Worm (Caenorhabditis elegans): ENCODE measurements around the gene F35B3.3.

Gene F35B3.3

ce11 chrX:17055836-17056783 lies 42.8 kb downstream of the F35B3.3 start:
- TF ChIP-seq cnd-1 (tag; optimal IDR thresholded peaks at IDR 0.05) (no peak), zip-8 (tag; optimal IDR thresholded peaks at IDR 0.05) (peak; percentile 41), ceh-43 (GFP tag; optimal IDR thresholded peaks at IDR 0.05) (no peak), flh-1 (GFP tag; optimal IDR thresholded peaks at IDR 0.05) (no peak), elt-1 (tag; optimal IDR thresholded peaks at IDR 0.05; ENCODE audit: borderline replicate concordance, insufficient read depth) (no peak), lin-32 (GFP tag; optimal IDR thresholded peaks at IDR 0.05) (no peak)

ce11 chrX:17058340-17058739 lies 45.1 kb downstream of the F35B3.3 start:
- TF ChIP-seq nhr-76 (tag; optimal IDR thresholded peaks at IDR 0.05), result no peak
- no peak for TF ChIP-seq ceh-39 (tag; optimal IDR thresholded peaks at IDR 0.05)
- no peak for TF ChIP-seq ceh-83 (GFP tag; optimal IDR thresholded peaks at IDR 0.05)
- TF ChIP-seq ztf-11 (tag; optimal IDR thresholded peaks at IDR 0.05), result no peak
- TF ChIP-seq elt-1 (tag; optimal IDR thresholded peaks at IDR 0.05; ENCODE audit: borderline replicate concordance, insufficient read depth), result no peak

ce11 chrX:17059760-17060159 lies 46.5 kb downstream of the F35B3.3 start:
- TF ChIP-seq lin-32 (GFP tag; optimal IDR thresholded peaks at IDR 0.05) (no peak), nhr-237 (tag; optimal IDR thresholded peaks at IDR 0.05) (no peak), unc-120 (tag; optimal IDR thresholded peaks at IDR 0.05; ENCODE audit: poor library complexity, severe bottlenecking) (no peak), ceh-43 (GFP tag; optimal IDR thresholded peaks at IDR 0.05) (no peak), sem-2 (GFP tag; optimal IDR thresholded peaks at IDR 0.05) (no peak), ceh-39 (tag; optimal IDR thresholded peaks at IDR 0.05) (no peak), hlh-1 (tag; optimal IDR thresholded peaks at IDR 0.05) (no peak), elt-3 (tag; optimal IDR thresholded peaks at IDR 0.05) (no peak), zip-8 (tag; optimal IDR thresholded peaks at IDR 0.05) (no peak), mab-5 (tag; optimal IDR thresholded peaks at IDR 0.05) (no peak), pha-4 (tag; optimal IDR thresholded peaks at IDR 0.05) (no peak), mls-2 (tag; optimal IDR thresholded peaks at IDR 0.05) (no peak)

- no peak for TF ChIP-seq elt-3 (tag; optimal IDR thresholded peaks at IDR 0.05)
These were observed 48.9 kb downstream of the F35B3.3 start for ce11 chrX:17062165-17062564.

- no peak for TF ChIP-seq cnd-1 (tag; optimal IDR thresholded peaks at IDR 0.05)
- no peak for TF ChIP-seq flh-1 (GFP tag; optimal IDR thresholded peaks at IDR 0.05)
- no peak for TF ChIP-seq nhr-237 (tag; optimal IDR thresholded peaks at IDR 0.05)
- no peak for TF ChIP-seq ztf-11 (tag; optimal IDR thresholded peaks at IDR 0.05)
- no peak for TF ChIP-seq unc-120 (tag; optimal IDR thresholded peaks at IDR 0.05; ENCODE audit: poor library complexity, severe bottlenecking)
- no peak for TF ChIP-seq pha-4 (tag; optimal IDR thresholded peaks at IDR 0.05)
These were observed 50.5 kb downstream of the F35B3.3 start for ce11 chrX:17063749-17064252.

ce11 chrX:17064820-17065219 lies 51.6 kb downstream of the F35B3.3 start:
- TF ChIP-seq unc-62 (GFP tag; optimal IDR thresholded peaks at IDR 0.05) (no peak), ceh-43 (GFP tag; optimal IDR thresholded peaks at IDR 0.05) (no peak), nhr-12 (tag; optimal IDR thresholded peaks at IDR 0.05) (no peak), zip-8 (tag; optimal IDR thresholded peaks at IDR 0.05) (no peak), mep-1 (tag; optimal IDR thresholded peaks at IDR 0.05) (no peak), tbx-8 (GFP tag; optimal IDR thresholded peaks at IDR 0.05) (no peak), unc-120 (tag; optimal IDR thresholded peaks at IDR 0.05; ENCODE audit: poor library complexity, severe bottlenecking) (no peak)

ce11 chrX:17066937-17067336 lies 53.7 kb downstream of the F35B3.3 start:
- no peak for TF ChIP-seq unc-62 (GFP tag; optimal IDR thresholded peaks at IDR 0.05)
- TF ChIP-seq elt-1 (tag; optimal IDR thresholded peaks at IDR 0.05; ENCODE audit: borderline replicate concordance, insufficient read depth), result no peak
- no peak for TF ChIP-seq sem-2 (GFP tag; optimal IDR thresholded peaks at IDR 0.05)
- TF ChIP-seq ceh-43 (GFP tag; optimal IDR thresholded peaks at IDR 0.05), result no peak
- TF ChIP-seq mls-2 (tag; optimal IDR thresholded peaks at IDR 0.05), result no peak
- TF ChIP-seq unc-39 (tag; optimal IDR thresholded peaks at IDR 0.05), result no peak
- no peak for TF ChIP-seq blmp-1 (tag; optimal IDR thresholded peaks at IDR 0.05)
- TF ChIP-seq lin-13 (tag; optimal IDR thresholded peaks at IDR 0.05), result no peak
- no peak for TF ChIP-seq zip-8 (tag; optimal IDR thresholded peaks at IDR 0.05)
- no peak for TF ChIP-seq nhr-12 (tag; optimal IDR thresholded peaks at IDR 0.05)
- no peak for TF ChIP-seq flh-1 (GFP tag; optimal IDR thresholded peaks at IDR 0.05)
- no peak for TF ChIP-seq tbx-8 (GFP tag; optimal IDR thresholded peaks at IDR 0.05)
